Worm (Caenorhabditis elegans): ENCODE measurements around the gene ins-31.

ins-31 gene

DNA sequence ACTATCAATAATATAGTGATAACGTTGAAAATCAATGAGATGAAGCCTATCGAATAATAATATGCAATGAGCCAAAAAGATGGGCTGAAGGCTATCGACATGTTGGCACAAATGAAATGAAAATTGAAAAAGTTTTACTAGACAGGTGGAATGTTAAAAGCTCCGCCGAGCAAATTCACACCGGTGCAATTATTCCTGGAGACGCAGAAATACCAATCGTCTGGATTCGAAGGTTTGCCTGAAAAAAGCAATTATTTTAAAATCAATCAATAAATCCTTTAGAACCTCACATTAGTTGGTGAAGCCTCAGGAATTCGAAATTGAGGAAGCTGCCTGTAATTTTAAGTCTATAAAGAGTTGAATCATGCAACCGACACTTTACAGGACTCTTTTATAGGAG, 27.5 kb downstream of the ins-31 start, which contains the start of gene sri-32:
Gene sri-32, minus strand, starts transcription at position 101 of the 400 bp plus-strand sequence.
- TF ChIP-seq unc-62 (GFP tag; optimal IDR thresholded peaks at IDR 0.05) = no peak

DNA sequence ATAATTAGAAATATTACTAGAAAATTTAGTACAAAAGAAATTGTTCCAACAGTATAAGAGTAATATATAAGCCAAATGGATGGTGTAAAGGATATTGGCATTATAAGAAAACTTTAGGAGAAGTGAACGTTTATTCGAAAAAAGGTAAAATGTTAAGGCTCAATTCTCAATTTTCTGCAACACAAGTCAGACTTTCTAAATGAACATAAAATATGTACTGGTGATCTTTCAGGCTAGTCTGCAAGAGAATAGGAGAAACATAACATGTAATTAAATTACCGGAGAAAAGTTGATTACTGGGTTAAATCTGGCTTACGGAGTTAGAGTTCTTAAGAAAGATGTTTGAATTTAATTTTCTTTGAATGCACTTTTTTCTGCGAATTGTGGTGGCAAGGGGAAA, 29.9 kb downstream of the ins-31 start, which contains the start of gene sri-33:
Gene sri-33, minus strand, starts transcription at position 101 of the 400 bp plus-strand sequence.
- TF ChIP-seq snpc-4 (tag; optimal IDR thresholded peaks at IDR 0.05) (no peak), nhr-43 (tag; optimal IDR thresholded peaks at IDR 0.05; ENCODE audit: poor library complexity, severe bottlenecking) (no peak), fos-1 (tag; optimal IDR thresholded peaks at IDR 0.05) (no peak), aly-2 (tag; optimal IDR thresholded peaks at IDR 0.05) (no peak), ceh-28 (tag; optimal IDR thresholded peaks at IDR 0.05) (no peak), R02D3.7 (tag; optimal IDR thresholded peaks at IDR 0.05) (no peak), daf-12 (tag; optimal IDR thresholded peaks at IDR 0.05) (no peak)

DNA sequence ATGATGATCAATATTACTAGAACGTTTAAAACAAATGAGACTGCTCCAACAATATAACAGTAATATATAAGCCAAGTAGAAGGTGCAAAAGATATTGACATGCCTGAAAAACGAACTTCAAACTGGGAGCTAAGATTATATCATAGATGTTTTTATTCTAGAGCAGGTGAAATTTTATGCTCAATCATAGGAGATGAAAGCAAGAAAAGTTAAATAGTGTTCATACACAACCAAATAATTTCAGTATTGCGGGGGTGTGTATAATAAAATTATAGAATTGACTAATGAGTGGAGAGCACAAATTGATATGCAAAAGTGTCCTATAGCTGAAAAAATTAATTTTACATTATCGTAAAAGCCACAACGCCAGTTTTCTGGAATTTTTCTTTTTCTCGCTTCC, 32.1 kb downstream of the ins-31 start, which contains the start of gene sri-34:
Gene sri-34, minus strand, starts transcription at position 101 of the 400 bp plus-strand sequence.
- TF ChIP-seq aly-2 (tag; optimal IDR thresholded peaks at IDR 0.05) = no peak
- no peak for TF ChIP-seq pha-4 (tag; optimal IDR thresholded peaks at IDR 0.05)
- TF ChIP-seq nhr-23 (tag; optimal IDR thresholded peaks at IDR 0.05) = no peak
- TF ChIP-seq nhr-237 (tag; optimal IDR thresholded peaks at IDR 0.05) = no peak
- no peak for TF ChIP-seq hmg-11 (tag; optimal IDR thresholded peaks at IDR 0.05)
- TF ChIP-seq elt-3 (tag; optimal IDR thresholded peaks at IDR 0.05) = no peak
- no peak for TF ChIP-seq nhr-28 (tag; optimal IDR thresholded peaks at IDR 0.05)
- no peak for TF ChIP-seq pqm-1 (tag; optimal IDR thresholded peaks at IDR 0.05)
- no peak for TF ChIP-seq elt-2 (tag; optimal IDR thresholded peaks at IDR 0.05)
- no peak for TF ChIP-seq ztf-4 (tag; optimal IDR thresholded peaks at IDR 0.05)
- TF ChIP-seq ama-1 (optimal IDR thresholded peaks at IDR 0.05) = no peak
- no peak for TF ChIP-seq ceh-16 (tag; optimal IDR thresholded peaks at IDR 0.05)
- no peak for TF ChIP-seq mdl-1 (tag; optimal IDR thresholded peaks at IDR 0.05)
- TF ChIP-seq nhr-43 (tag; optimal IDR thresholded peaks at IDR 0.05; ENCODE audit: poor library complexity, severe bottlenecking) = no peak
- no peak for TF ChIP-seq tbx-2 (tag; optimal IDR thresholded peaks at IDR 0.05)
- TF ChIP-seq unc-39 (tag; optimal IDR thresholded peaks at IDR 0.05) = no peak
- no peak for TF ChIP-seq nhr-67 (tag; optimal IDR thresholded peaks at IDR 0.05)
- TF ChIP-seq snpc-4 (tag; optimal IDR thresholded peaks at IDR 0.05) = no peak
- no peak for TF ChIP-seq daf-12 (tag; optimal IDR thresholded peaks at IDR 0.05)

DNA sequence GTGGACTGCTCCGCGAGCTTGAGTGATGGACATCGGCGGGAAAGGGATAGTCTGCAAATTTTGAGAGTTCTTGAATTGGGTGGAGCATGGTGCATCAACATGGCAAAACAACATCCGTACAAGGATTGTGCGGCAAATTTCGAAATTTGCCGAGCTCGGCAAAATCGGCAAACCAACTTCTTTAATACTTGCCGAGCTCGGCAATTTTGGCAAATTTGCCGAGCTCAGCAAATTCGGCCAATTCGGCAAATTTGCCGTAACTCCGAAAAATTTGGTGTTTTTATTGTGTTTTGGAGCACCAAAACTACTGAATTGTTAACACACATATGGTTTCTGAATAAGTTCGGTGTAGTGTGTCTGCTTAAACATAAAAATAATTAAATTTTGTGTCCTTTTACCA, 43.2 kb downstream of the ins-31 start, which contains the start of gene fbxc-55:
Gene fbxc-55, minus strand, starts transcription at position 101 of the 400 bp plus-strand sequence.
- TF ChIP-seq zag-1 (tag; optimal IDR thresholded peaks at IDR 0.05) (no peak), tbx-2 (tag; optimal IDR thresholded peaks at IDR 0.05) (no peak), ceh-16 (tag; optimal IDR thresholded peaks at IDR 0.05) (no peak), elt-1 (tag; optimal IDR thresholded peaks at IDR 0.05) (no peak), nhr-76 (tag; optimal IDR thresholded peaks at IDR 0.05) (no peak), lin-15B (tag; optimal IDR thresholded peaks at IDR 0.05) (no peak), nhr-237 (tag; optimal IDR thresholded peaks at IDR 0.05) (no peak), ZK546.5 (tag; optimal IDR thresholded peaks at IDR 0.05) (no peak), lsy-12 (tag; optimal IDR thresholded peaks at IDR 0.05) (no peak), ceh-9 (tag; optimal IDR thresholded peaks at IDR 0.05) (no peak), R02D3.7 (tag; optimal IDR thresholded peaks at IDR 0.05) (no peak), ztf-11 (tag; optimal IDR thresholded peaks at IDR 0.05) (no peak), ceh-82 (tag; optimal IDR thresholded peaks at IDR 0.05) (no peak), fkh-10 (GFP tag; optimal IDR thresholded peaks at IDR 0.05) (no peak), daf-12 (tag; optimal IDR thresholded peaks at IDR 0.05) (no peak)

DNA sequence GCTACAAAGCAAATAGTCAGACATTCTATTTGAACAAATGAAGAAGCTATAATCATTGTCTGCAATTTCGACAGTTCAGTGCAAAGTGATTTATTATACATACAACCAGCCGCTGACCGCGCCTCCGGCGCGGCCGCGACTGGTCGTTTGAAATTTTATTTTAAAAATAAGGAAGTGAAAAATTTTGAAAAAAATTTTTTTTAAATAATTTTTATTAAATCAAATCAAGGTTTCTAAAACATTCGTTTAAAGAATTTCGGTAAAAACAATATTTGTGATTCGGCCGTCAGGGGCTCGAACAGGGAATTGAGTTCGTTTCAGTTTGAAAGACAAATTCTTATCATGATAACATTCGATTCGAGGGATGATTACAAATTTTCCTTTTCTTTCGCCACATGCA, 45.3 kb downstream of the ins-31 start, which contains the start of gene Y27F2A.10:
Gene Y27F2A.10, minus strand, starts transcription at position 101 of the 400 bp plus-strand sequence.
- no peak for TF ChIP-seq hmg-11 (tag; optimal IDR thresholded peaks at IDR 0.05)
- no peak for TF ChIP-seq unc-62 (GFP tag; optimal IDR thresholded peaks at IDR 0.05)
- TF ChIP-seq egl-5 (tag; optimal IDR thresholded peaks at IDR 0.05) = no peak
- no peak for TF ChIP-seq elt-1 (tag; optimal IDR thresholded peaks at IDR 0.05)
- no peak for TF ChIP-seq fkh-2 (tag; optimal IDR thresholded peaks at IDR 0.05)
- TF ChIP-seq nhr-23 (tag; optimal IDR thresholded peaks at IDR 0.05) = no peak
- TF ChIP-seq ceh-9 (tag; optimal IDR thresholded peaks at IDR 0.05) = no peak
- no peak for TF ChIP-seq egl-27 (tag; optimal IDR thresholded peaks at IDR 0.05)
- no peak for TF ChIP-seq mdl-1 (tag; optimal IDR thresholded peaks at IDR 0.05)
- no peak for TF ChIP-seq zag-1 (tag; optimal IDR thresholded peaks at IDR 0.05)
- TF ChIP-seq nhr-67 (tag; optimal IDR thresholded peaks at IDR 0.05) = no peak

All from whole organism, L3 larva.